Fruit fly (Drosophila melanogaster): Measurements from ENCODE around the gene Ip259.

The Ip259 gene

dm6 chr2L:10408122-10408576 lies at the start of gene Ip259, which contains the start of gene RpS27A (continued):
- TF ChIP-seq CG4854 (GFP tag; optimal IDR thresholded peaks at IDR 0.05) (peak; percentile 57), CG3407 (GFP tag; optimal IDR thresholded peaks at IDR 0.05) (peak; percentile 70), CG8765 (GFP tag; IDR thresholded peaks at IDR 0.05) (0 out of 2 replicates have a peak, but pooled peaks have one; percentile 48), gem (tag; optimal IDR thresholded peaks at IDR 0.05) (no peak), H15 (GFP tag; IDR thresholded peaks at IDR 0.05) (peak; percentile 71), Stat92E (GFP tag; optimal IDR thresholded peaks at IDR 0.05) (peak in 1 of 3 experiments; percentile 65), CG30403 (GFP tag; optimal IDR thresholded peaks at IDR 0.05) (peak; percentile 56), CG3847 (GFP tag; IDR thresholded peaks at IDR 0.05) (peak; percentile 78), pnt (GFP tag; optimal IDR thresholded peaks at IDR 0.05) (no peak), wor (GFP tag; IDR thresholded peaks at IDR 0.05) (no peak), CG11456 (GFP tag; IDR thresholded peaks at IDR 0.05) (no peak; the same call in 1 of the 3 replicates), pum (GFP tag; optimal IDR thresholded peaks at IDR 0.05) (peak; percentile 30), chinmo (GFP tag; IDR thresholded peaks at IDR 0.05; ENCODE audit: partially characterized antibody) (no peak), Dip2 (GFP tag; IDR thresholded peaks at IDR 0.05) (no peak), caup (GFP tag; optimal IDR thresholded peaks at IDR 0.05; ENCODE audit: severe bottlenecking) (peak; percentile 93), E2f2 (GFP tag; IDR thresholded peaks at IDR 0.05) (peak; percentile 27; the same call in 1 of the 2 replicates), CG1602 (GFP tag; optimal IDR thresholded peaks at IDR 0.05) (peak; percentile 24), ap (GFP tag; IDR thresholded peaks at IDR 0.05) (no peak; the same call in 1 of the 2 replicates), cad (GFP tag; optimal IDR thresholded peaks at IDR 0.05) (no peak), Vsx1 (GFP tag; optimal IDR thresholded peaks at IDR 0.05) (peak; percentile 61), CG12219 (GFP tag; optimal IDR thresholded peaks at IDR 0.05) (peak; percentile 56), org-1 (GFP tag; optimal IDR thresholded peaks at IDR 0.05) (peak; percentile 40), tx (GFP tag; optimal IDR thresholded peaks at IDR 0.05) (no peak), phol (tag; optimal IDR thresholded peaks at IDR 0.05) (peak; percentile 85), CG2678 (tag; optimal IDR thresholded peaks at IDR 0.05) (no peak), jing (GFP tag; optimal IDR thresholded peaks at IDR 0.05) (no peak), Gug (GFP tag; IDR thresholded peaks at IDR 0.05) (no peak; the same call in 3 of the 4 replicates), CG9215 (GFP tag; IDR thresholded peaks at IDR 0.05) (no peak), CG9797 (GFP tag; optimal IDR thresholded peaks at IDR 0.05) (peak; percentile 29), psq (GFP tag; optimal IDR thresholded peaks at IDR 0.05) (peak; percentile 27), CG7928 (GFP tag; optimal IDR thresholded peaks at IDR 0.05) (peak; percentile 69), CG31441 (GFP tag; IDR thresholded peaks at IDR 0.05) (no peak; the same call in 1 of the 2 replicates), Deaf1 (tag; optimal IDR thresholded peaks at IDR 0.05) (no peak), onecut (GFP tag; IDR thresholded peaks at IDR 0.05) (peak; percentile 75), CG32772 (GFP tag; IDR thresholded peaks at IDR 0.05) (no peak; the same call in 1 of the 2 replicates), Bgb (GFP tag; IDR thresholded peaks at IDR 0.05; ENCODE audit: partially characterized antibody) (peak; percentile 16; the same call in 1 of the 2 replicates), ase (GFP tag; IDR thresholded peaks at IDR 0.05) (peak; percentile 65; the same call in 2 of the 3 replicates), chn (GFP tag; optimal IDR thresholded peaks at IDR 0.05) (peak; percentile 37), CG12071 (GFP tag; optimal IDR thresholded peaks at IDR 0.05) (no peak), ash1 (GFP tag; optimal IDR thresholded peaks at IDR 0.05) (no peak), CG13424 (tag; optimal IDR thresholded peaks at IDR 0.05) (peak; percentile 45), Hmx (GFP tag; optimal IDR thresholded peaks at IDR 0.05) (peak; percentile 6), CG5245 (GFP tag; optimal IDR thresholded peaks at IDR 0.05) (peak; percentile 7), Optix (GFP tag; IDR thresholded peaks at IDR 0.05) (peak; percentile 77; the same call in 2 of the 3 replicates), tll (GFP tag; optimal IDR thresholded peaks at IDR 0.05) (no peak), CG33557 (GFP tag; optimal IDR thresholded peaks at IDR 0.05) (peak; percentile 69), CG6683 (GFP tag; optimal IDR thresholded peaks at IDR 0.05) (peak; percentile 51), CG9437 (GFP tag; optimal IDR thresholded peaks at IDR 0.05) (peak; percentile 74), slp2 (GFP tag; optimal IDR thresholded peaks at IDR 0.05) (peak; percentile 83), bab2 (GFP tag; optimal IDR thresholded peaks at IDR 0.05) (peak; percentile 1)
